Worm (Caenorhabditis elegans): ENCODE measurements around the gene Y70C5C.1.

Y70C5C.1 gene

DNA sequence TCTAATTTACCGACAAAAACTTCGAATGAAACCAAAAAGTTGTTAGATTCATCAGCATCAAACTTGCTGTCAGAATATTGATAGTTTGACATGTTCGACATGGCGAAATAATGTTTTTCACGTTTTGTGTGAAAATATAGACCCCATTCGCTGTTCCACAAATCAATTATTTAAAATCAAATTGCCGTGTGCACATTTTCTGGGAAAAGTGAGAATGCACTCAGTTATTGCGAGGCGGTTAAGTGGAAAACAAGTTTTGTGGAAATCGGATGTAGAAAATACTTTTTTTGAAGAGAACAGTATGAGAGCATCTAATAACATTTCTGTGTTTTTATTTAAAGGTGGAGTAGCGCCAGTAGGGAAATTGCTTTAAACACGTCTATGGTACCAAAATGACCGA is 6.3 kb upstream of the Y70C5C.1 start, which contains the start of gene srw-42:
TSS of gene srw-42 (minus strand) at position 101 of the 400 bp plus-strand sequence.
- no peak for TF ChIP-seq somi-1 (GFP tag; optimal IDR thresholded peaks at IDR 0.05)

DNA sequence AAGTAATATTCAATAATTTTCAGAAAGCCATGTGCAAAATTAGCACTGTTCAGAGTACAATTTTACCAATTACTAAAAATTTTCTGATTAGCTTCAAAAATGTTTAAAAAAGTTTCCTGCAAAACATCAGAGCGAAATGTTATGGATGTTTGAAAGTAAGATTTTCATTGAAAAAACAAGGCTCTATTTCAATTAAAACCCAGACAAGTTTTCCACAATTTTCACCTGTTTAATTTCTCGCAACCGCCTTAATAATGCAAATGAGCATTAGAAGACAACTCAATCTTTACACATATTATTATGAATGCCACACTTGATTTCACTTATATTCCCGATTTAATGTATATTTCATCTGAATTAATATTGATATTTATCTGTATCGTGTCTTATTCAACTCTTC is 5.5 kb upstream of the Y70C5C.1 start, which contains the start of gene srz-101:
TSS of gene srz-101 (plus strand) at position 301 of the 400 bp plus-strand sequence.
- TF ChIP-seq ceh-58 (GFP tag; IDR thresholded peaks at IDR 0.05) = no peak
- TF ChIP-seq lin-26 (GFP tag; IDR thresholded peaks at IDR 0.05) = no peak
- no peak for TF ChIP-seq athp-1 (tag; optimal IDR thresholded peaks at IDR 0.05)
- no peak for TF ChIP-seq dpl-1 (GFP tag; optimal IDR thresholded peaks at IDR 0.05)
- no peak for TF ChIP-seq K12H6.12 (tag; optimal IDR thresholded peaks at IDR 0.05)

DNA sequence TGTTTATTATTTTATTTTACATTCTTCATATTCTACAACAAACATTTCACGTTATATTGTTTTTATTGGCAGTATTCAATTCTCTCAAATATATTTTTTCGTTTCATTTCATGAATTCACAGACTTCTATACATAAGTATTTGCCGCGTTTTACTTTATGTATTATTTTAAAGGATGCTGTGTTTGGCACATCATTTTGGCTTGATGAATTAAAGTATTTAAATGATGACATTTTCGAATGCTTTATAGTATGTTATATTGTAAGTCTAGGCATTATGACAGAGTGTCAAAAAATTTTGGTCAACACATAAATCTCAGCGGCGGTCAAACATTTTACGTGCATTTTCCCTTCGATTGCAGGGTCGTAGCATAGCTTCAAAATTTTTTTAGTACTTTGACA is 4.5 kb upstream of the Y70C5C.1 start:
- no peak for TF ChIP-seq nhr-27 (tag; optimal IDR thresholded peaks at IDR 0.05)

ce11 chrV:16697178-16697577 is 2.8 kb upstream of the Y70C5C.1 start, which contains the start of gene srw-41:
Gene srw-41 (plus strand): TSS chrV:16697478.
- TF ChIP-seq fkh-3 (tag; optimal IDR thresholded peaks at IDR 0.05) (no peak), mel-28 (tag; optimal IDR thresholded peaks at IDR 0.05; ENCODE audit: borderline replicate concordance) (no peak), B0336.3 (GFP tag; IDR thresholded peaks at IDR 0.05) (no peak), F37B4.10 (GFP tag; IDR thresholded peaks at IDR 0.05) (no peak), nhr-90 (tag; optimal IDR thresholded peaks at IDR 0.05) (no peak), ceh-91 (GFP tag; IDR thresholded peaks at IDR 0.05) (no peak), cebp-1 (GFP tag; IDR thresholded peaks at IDR 0.05) (no peak), cebp-1 (tag; optimal IDR thresholded peaks at IDR 0.05) (no peak), hrde-1 (tag; optimal IDR thresholded peaks at IDR 0.05; ENCODE audit: borderline replicate concordance) (no peak), hmg-20 (GFP tag; IDR thresholded peaks at IDR 0.05) (no peak), lin-40 (tag; optimal IDR thresholded peaks at IDR 0.05) (no peak), ama-1 (optimal IDR thresholded peaks at IDR 0.05) (no peak), ama-1 (GFP tag; optimal IDR thresholded peaks at IDR 0.05) (no peak), ceh-79 (tag; optimal IDR thresholded peaks at IDR 0.05) (no peak), C06A6.2 (GFP tag; conservative IDR thresholded peaks at IDR 0.05) (no peak), ccch-3 (GFP tag; optimal IDR thresholded peaks at IDR 0.05) (no peak), akir-1 (GFP tag; optimal IDR thresholded peaks at IDR 0.05) (no peak), let-526 (GFP tag; IDR thresholded peaks at IDR 0.05) (no peak), C17E4.6 (GFP tag; IDR thresholded peaks at IDR 0.05) (no peak), tbp1 (GFP tag; optimal IDR thresholded peaks at IDR 0.05) (no peak), ceh-27 (GFP tag; optimal IDR thresholded peaks at IDR 0.05) (no peak), Y56A3A.18 (GFP tag; IDR thresholded peaks at IDR 0.05) (no peak)

- TF ChIP-seq Y95B8A.8 (GFP tag; IDR thresholded peaks at IDR 0.05) (no peak), ceh-91 (GFP tag; IDR thresholded peaks at IDR 0.05) (no peak), C17E4.6 (GFP tag; IDR thresholded peaks at IDR 0.05) (no peak), B0019.2 (GFP tag; conservative IDR thresholded peaks at IDR 0.05) (no peak)
Observed at ce11 chrV:16706549-16706948, 6.5 kb downstream of the Y70C5C.1 start, which contains the start of gene clec-9. Gene clec-9 (minus strand): TSS chrV:16706649.

DNA sequence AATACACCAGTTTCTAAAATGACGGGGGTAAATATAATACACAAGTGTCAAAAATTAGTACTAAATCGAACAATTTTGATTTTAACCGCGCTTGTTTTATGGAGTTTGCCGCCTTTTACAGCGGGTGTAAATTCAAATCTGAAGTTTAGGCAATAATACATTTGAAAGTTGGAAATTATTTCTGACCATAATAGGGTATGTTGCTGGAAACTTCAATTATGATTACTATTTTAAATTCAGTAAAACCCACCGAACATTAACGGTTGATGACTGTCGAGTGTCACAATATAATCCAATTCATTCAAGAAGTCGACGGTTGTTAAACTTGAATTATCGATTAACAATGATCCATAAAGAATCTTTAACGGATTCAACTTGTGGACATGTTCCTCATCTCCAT is 13.8 kb downstream of the Y70C5C.1 start:
- no peak for TF ChIP-seq K11D2.4 (GFP tag; IDR thresholded peaks at IDR 0.05)
- TF ChIP-seq athp-1 (tag; optimal IDR thresholded peaks at IDR 0.05) = no peak

Measured in whole organism, young adult.